Worm (Caenorhabditis elegans): ENCODE data around the gene pals-25.
"Not testable (repeated sequence)": the region's sequence is repeated elsewhere in the genome, so short reads cannot be mapped to it uniquely, and the experiment has no call there.

pals-25 gene

DNA sequence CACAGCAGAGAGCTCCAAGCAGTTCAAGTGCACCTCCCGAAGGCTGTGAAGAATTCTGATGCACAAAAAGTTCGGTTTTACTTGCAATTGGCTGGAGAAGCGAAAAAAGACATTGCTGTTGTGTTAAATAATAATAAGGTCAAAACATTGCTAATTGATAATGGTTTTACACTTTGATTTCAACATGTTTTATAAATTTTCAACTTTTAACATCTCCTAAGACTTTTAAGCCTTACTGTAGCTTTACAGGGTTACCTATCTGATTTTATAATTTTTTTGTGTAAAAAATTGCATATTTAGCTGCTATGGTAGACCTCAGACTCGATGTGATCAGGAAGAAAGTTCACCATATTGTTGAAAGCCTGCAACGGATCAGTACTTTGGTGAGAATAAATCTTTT, at the start of gene pals-25:
Gene pals-25 (plus strand): TSS at position 301 of the 400 bp plus-strand sequence.
- no peak for TF ChIP-seq flt-1 (GFP tag; IDR thresholded peaks at IDR 0.05)
- TF ChIP-seq klf-2 (GFP tag; conservative IDR thresholded peaks at IDR 0.05): no peak
- TF ChIP-seq ztf-29 (GFP tag; IDR thresholded peaks at IDR 0.05): no peak

ce11 chrIII:86316-86715, 48.0 kb upstream of the pals-25 start, which contains the start of gene attf-3:
attf-3 (minus strand) TSS chrIII:86384.
- no peak for TF ChIP-seq ztf-29 (GFP tag; IDR thresholded peaks at IDR 0.05)
- TF ChIP-seq cog-1 (tag; optimal IDR thresholded peaks at IDR 0.05): peak; percentile 61

- TF ChIP-seq med-1 (GFP tag; optimal IDR thresholded peaks at IDR 0.05; ENCODE audit: insufficient read depth) (no peak), ztf-29 (GFP tag; IDR thresholded peaks at IDR 0.05) (no peak), tab-1 (GFP tag; IDR thresholded peaks at IDR 0.05) (no peak), cog-1 (tag; optimal IDR thresholded peaks at IDR 0.05) (peak; percentile 33), ref-1 (GFP tag; conservative IDR thresholded peaks at IDR 0.05) (no peak), klf-2 (GFP tag; conservative IDR thresholded peaks at IDR 0.05) (no peak), T22C8.4 (GFP tag; IDR thresholded peaks at IDR 0.05) (peak; percentile 86), ztf-23 (GFP tag; IDR thresholded peaks at IDR 0.05) (no peak), flt-1 (GFP tag; IDR thresholded peaks at IDR 0.05) (no peak)
Observed at ce11 chrIII:87183-87582, 47.1 kb upstream of the pals-25 start, which contains the start of the genes F54C4.4 and mrpl-40. F54C4.4 (minus strand) TSS chrIII:87381. mrpl-40 (plus strand) TSS chrIII:87559.

DNA sequence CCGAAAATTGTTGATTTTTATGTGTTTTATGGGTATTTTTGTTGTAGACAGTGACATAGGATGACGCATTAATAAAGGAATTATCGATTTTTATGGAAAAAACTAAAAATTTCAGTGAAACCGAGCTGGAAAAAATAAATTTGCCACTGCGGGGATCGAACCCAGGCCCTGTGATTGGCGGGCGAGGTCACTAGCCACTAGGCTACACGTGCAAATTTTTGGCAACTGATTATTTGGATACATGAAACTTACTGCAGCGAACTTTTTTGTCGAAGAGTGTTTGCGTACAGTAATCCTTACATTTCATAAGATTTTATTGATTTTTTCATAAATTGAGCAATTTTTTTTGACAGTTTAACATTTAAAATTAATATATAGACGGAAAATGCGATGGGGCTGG, 45.1 kb upstream of the pals-25 start:
- no peak for TF ChIP-seq med-1 (GFP tag; optimal IDR thresholded peaks at IDR 0.05; ENCODE audit: insufficient read depth)
- TF ChIP-seq T22C8.4 (GFP tag; IDR thresholded peaks at IDR 0.05): 0 out of 2 replicates have a peak, but pooled peaks have one; percentile 28
- TF ChIP-seq cog-1 (tag; optimal IDR thresholded peaks at IDR 0.05): no peak
- 0 out of 2 replicates have a peak, but pooled peaks have one; percentile 26 for TF ChIP-seq ztf-29 (GFP tag; IDR thresholded peaks at IDR 0.05)
- peak; percentile 69; the same call in 1 of the 2 replicates for TF ChIP-seq tab-1 (GFP tag; IDR thresholded peaks at IDR 0.05)
- TF ChIP-seq ztf-23 (GFP tag; IDR thresholded peaks at IDR 0.05): 0 out of 2 replicates have a peak, but pooled peaks have one; percentile 35
- TF ChIP-seq flt-1 (GFP tag; IDR thresholded peaks at IDR 0.05): peak; percentile 81
- peak; percentile 44; the same call in 1 of the 2 replicates for TF ChIP-seq ref-1 (GFP tag; conservative IDR thresholded peaks at IDR 0.05)
- no peak for TF ChIP-seq klf-2 (GFP tag; conservative IDR thresholded peaks at IDR 0.05)

- TF ChIP-seq ztf-29 (GFP tag; IDR thresholded peaks at IDR 0.05) (no peak), med-1 (GFP tag; optimal IDR thresholded peaks at IDR 0.05; ENCODE audit: insufficient read depth) (no peak), ref-1 (GFP tag; conservative IDR thresholded peaks at IDR 0.05) (no peak), klf-2 (GFP tag; conservative IDR thresholded peaks at IDR 0.05) (no peak), cog-1 (tag; optimal IDR thresholded peaks at IDR 0.05) (no peak), flt-1 (GFP tag; IDR thresholded peaks at IDR 0.05) (no peak), ztf-23 (GFP tag; IDR thresholded peaks at IDR 0.05) (no peak), tab-1 (GFP tag; IDR thresholded peaks at IDR 0.05) (no peak), T22C8.4 (GFP tag; IDR thresholded peaks at IDR 0.05) (no peak)
Observed at ce11 chrIII:92247-92646, 42.0 kb upstream of the pals-25 start.

DNA sequence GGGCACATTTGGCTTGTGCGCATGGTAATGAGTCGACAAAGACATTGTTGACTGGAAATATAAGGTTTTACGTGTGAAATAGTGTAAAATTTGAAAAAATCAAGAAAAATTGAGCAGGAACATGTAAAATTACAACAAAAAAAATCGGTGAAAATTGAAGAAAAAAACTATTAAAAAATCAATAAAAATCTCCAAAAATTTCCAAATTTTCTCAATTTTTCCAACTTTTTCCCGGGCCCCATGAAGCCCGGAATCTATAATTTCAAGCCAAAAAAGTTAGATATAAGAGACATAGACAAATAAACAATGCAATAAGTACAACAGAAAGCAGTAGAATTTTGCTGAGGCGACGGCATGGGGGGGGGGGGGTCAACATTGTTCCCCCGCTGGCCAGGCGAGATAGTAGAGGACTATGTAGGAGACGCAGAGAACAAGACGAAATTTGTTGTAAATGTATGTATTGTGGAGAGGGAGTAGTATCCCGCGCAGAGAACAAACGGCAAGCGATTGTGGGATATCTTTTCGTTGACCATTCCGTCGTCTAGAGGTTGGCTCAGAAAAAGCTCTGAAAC, 39.4 kb upstream of the pals-25 start, which contains the start of gene pat-4:
Gene pat-4 (minus strand): TSS at position 51 of the 572 bp plus-strand sequence.
- TF ChIP-seq cog-1 (tag; optimal IDR thresholded peaks at IDR 0.05): no peak
- TF ChIP-seq ztf-29 (GFP tag; IDR thresholded peaks at IDR 0.05): no peak
- TF ChIP-seq tab-1 (GFP tag; IDR thresholded peaks at IDR 0.05): no peak
- TF ChIP-seq flt-1 (GFP tag; IDR thresholded peaks at IDR 0.05): no peak
- no peak for TF ChIP-seq med-1 (GFP tag; optimal IDR thresholded peaks at IDR 0.05; ENCODE audit: insufficient read depth)
- no peak for TF ChIP-seq ztf-23 (GFP tag; IDR thresholded peaks at IDR 0.05)
- TF ChIP-seq T22C8.4 (GFP tag; IDR thresholded peaks at IDR 0.05): no peak
- TF ChIP-seq klf-2 (GFP tag; conservative IDR thresholded peaks at IDR 0.05): no peak
- no peak for TF ChIP-seq ref-1 (GFP tag; conservative IDR thresholded peaks at IDR 0.05)

- TF ChIP-seq flt-1 (GFP tag; IDR thresholded peaks at IDR 0.05): no peak
- no peak for TF ChIP-seq tab-1 (GFP tag; IDR thresholded peaks at IDR 0.05)
- TF ChIP-seq ztf-23 (GFP tag; IDR thresholded peaks at IDR 0.05): no peak
- no peak for TF ChIP-seq ref-1 (GFP tag; conservative IDR thresholded peaks at IDR 0.05)
- no peak for TF ChIP-seq med-1 (GFP tag; optimal IDR thresholded peaks at IDR 0.05; ENCODE audit: insufficient read depth)
Observed at ce11 chrIII:96196-96595, 38.1 kb upstream of the pals-25 start.

- not testable (repeated sequence) for TF ChIP-seq med-1 (GFP tag; optimal IDR thresholded peaks at IDR 0.05; ENCODE audit: insufficient read depth); ztf-23 (GFP tag; IDR thresholded peaks at IDR 0.05); cog-1 (tag; optimal IDR thresholded peaks at IDR 0.05)
Observed at ce11 chrIII:97018-97417, 37.3 kb upstream of the pals-25 start, which contains the start of gene C29F9.8. C29F9.8 (minus strand) TSS chrIII:97118.

- not testable (repeated sequence) for TF ChIP-seq T22C8.4 (GFP tag; IDR thresholded peaks at IDR 0.05); cog-1 (tag; optimal IDR thresholded peaks at IDR 0.05); klf-2 (GFP tag; conservative IDR thresholded peaks at IDR 0.05)
Observed at ce11 chrIII:98822-99221, 35.5 kb upstream of the pals-25 start, which contains the start of gene C29F9.9. C29F9.9 (minus strand) TSS chrIII:98922.

DNA sequence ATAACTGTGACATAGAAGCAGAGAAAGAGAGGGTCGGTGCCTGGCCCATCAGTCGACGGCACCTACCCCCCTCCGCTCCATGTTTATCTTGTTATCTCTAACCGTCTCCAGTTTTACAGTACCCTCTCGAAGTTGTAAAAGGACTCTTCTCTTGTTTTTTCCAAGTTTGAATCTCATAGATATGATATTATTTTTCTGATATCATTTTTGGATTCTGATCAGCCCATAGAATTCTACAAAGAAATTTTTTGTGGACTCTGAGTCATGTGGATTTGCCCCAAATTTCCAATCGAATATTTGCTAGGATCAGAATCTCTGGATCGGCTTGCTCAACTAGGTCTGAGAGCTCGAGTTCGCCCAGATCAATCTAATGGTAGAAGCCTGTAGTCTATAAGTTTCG, 19.7 kb upstream of the pals-25 start, which contains the start of gene C29F9.6:
Gene C29F9.6 (plus strand): TSS at position 301 of the 400 bp plus-strand sequence.
- TF ChIP-seq klf-2 (GFP tag; conservative IDR thresholded peaks at IDR 0.05) (no peak), cog-1 (tag; optimal IDR thresholded peaks at IDR 0.05) (no peak), ref-1 (GFP tag; conservative IDR thresholded peaks at IDR 0.05) (no peak), med-1 (GFP tag; optimal IDR thresholded peaks at IDR 0.05; ENCODE audit: insufficient read depth) (no peak), ztf-29 (GFP tag; IDR thresholded peaks at IDR 0.05) (no peak), ztf-23 (GFP tag; IDR thresholded peaks at IDR 0.05) (no peak), flt-1 (GFP tag; IDR thresholded peaks at IDR 0.05) (no peak), T22C8.4 (GFP tag; IDR thresholded peaks at IDR 0.05) (no peak)

Data from whole organism, midembryonic.